Worm (Caenorhabditis elegans) whole organism, L3 larva: ENCODE data around the gene C02B8.1.

ENCODE experiments used
- R02D3.7 ChIP-seq: fragments of 150-350 bp; optimal IDR thresholded peaks from 2 replicates; lab custom pipeline; 2014; ENCODE audit warnings: missing biosample characterization, missing genetic modification characterization
- fkh-10 ChIP-seq: sonication (generic microtip); optimal IDR thresholded peaks from 2 replicates; lab custom pipeline; 2017; ENCODE audit warnings: missing biosample characterization, missing genetic modification reagents, missing genetic modification characterization
- nhr-76 ChIP-seq: fragments of 150-350 bp; sonication (generic microtip); optimal IDR thresholded peaks from 5 replicates; lab custom pipeline; 2014; ENCODE audit warnings: missing biosample characterization, missing genetic modification characterization
- pqm-1 ChIP-seq: fragments of 150-350 bp; optimal IDR thresholded peaks from 2 replicates; lab custom pipeline; 2017; ENCODE audit warnings: missing biosample characterization, missing genetic modification characterization, inconsistent platforms
- snpc-4 ChIP-seq: fragments of 150-350 bp; optimal IDR thresholded peaks from 2 replicates; lab custom pipeline; 2014; ENCODE audit warnings: missing biosample characterization, missing genetic modification characterization
- tbx-2 ChIP-seq: sonication (generic microtip); optimal IDR thresholded peaks from 2 replicates; lab custom pipeline; 2016; ENCODE audit warnings: mild to moderate bottlenecking, missing genetic modification characterization, missing compliant biosample characterization

DNA sequence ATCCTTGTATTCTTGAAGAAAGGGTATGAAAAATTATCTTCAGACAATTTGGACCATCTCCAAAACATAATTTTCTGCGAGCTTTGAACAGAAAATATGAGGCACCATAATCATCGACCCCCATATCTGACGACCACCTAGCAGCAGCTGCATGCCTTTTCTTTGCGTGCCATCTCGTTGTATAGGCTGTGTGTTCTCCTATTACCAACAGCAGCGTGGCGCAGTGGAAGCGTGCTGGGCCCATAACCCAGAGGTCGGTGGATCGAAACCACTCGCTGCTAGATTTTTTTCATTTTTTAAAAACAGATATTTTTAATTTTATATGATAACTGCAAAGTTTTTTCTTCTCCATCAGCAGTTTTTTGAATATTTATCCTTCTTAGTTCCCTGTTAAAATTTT, 8.5 kb downstream of the C02B8.1 start:
- TF ChIP-seq fkh-10 (GFP tag; lab: Kevin White, UChicago) (no peak), pqm-1 (tag; lab: Kevin White, UChicago) (no peak), R02D3.7 (tag; lab: Kevin White, UChicago) (no peak), nhr-76 (tag; lab: Kevin White, UChicago) (no peak), tbx-2 (no peak), snpc-4 (tag; lab: Kevin White, UChicago) (no peak)
